Worm (Caenorhabditis elegans) whole organism, dauer: Measurements from ENCODE around the gene let-60.

Experiments
- unc-62 ChIP-seq: sonication (generic microtip); optimal IDR thresholded peaks from 2 replicates; lab custom pipeline; 2017; ENCODE audit warnings: missing biosample characterization, missing genetic modification reagents, missing genetic modification characterization

Gene let-60

DNA sequence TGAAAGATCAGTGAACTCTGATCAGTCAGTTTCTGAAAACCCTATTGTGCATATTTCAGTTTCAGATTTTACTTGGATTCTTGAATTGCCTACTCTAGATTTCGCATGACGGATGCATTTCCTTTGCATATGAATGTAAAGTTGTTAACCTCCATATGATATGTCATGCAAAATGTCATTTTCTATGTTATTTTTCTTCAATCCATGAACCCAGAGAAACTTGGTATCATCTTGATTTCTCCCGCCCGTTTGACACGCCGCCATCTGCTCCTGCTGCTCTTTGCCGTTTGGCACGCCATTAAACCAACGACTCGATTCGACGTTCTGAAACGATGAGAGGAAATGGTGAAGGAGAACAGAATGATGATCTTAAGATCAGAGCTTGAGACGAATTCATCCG, 40.5 kb downstream of the let-60 start:
- TF ChIP-seq unc-62 (GFP tag; lab: Kevin White, UChicago): no peak

DNA sequence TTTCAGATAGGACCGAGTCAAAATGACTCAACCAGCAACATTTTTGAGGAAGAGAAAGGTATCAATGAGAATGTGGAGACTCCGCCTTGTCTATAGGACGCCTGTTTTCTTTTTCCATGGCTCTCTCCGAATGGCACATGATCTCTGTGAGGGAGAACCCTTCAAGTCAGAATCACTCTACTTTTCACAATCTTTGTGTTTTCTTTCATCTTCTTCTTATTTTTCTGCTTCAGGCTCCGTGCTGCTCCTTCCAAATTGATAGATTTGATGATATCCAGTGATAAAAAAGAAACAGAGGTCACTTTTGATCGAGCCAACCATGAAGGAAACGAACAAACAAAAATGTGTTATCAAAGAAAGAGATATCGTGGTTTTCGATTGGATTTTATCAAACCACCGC, 41.9 kb downstream of the let-60 start, which contains the start of gene ZK809.8:
ZK809.8 (minus strand) TSS at position 34 of the 400 bp plus-strand sequence.
- no peak for TF ChIP-seq unc-62 (GFP tag; lab: Kevin White, UChicago)

DNA sequence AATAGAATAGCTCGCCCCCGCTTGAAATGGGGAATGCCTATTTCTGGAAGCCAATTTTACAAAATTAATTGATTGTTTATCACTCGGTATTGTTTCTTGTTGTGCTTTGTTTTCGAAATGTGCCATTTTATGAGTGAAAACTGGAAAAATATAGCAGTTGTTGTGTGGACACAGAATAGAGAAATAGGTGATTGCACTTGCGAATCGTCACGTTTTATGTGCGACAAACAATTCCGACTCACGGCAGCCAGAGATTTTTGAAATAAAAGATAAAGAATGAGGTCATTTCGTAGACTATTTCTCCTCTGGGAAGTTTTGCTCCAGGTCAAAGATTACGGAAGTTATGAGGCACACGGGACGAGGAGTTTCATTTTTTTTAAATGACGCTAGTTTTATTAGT, 44.0 kb downstream of the let-60 start:
- TF ChIP-seq unc-62 (GFP tag; lab: Kevin White, UChicago): no peak

DNA sequence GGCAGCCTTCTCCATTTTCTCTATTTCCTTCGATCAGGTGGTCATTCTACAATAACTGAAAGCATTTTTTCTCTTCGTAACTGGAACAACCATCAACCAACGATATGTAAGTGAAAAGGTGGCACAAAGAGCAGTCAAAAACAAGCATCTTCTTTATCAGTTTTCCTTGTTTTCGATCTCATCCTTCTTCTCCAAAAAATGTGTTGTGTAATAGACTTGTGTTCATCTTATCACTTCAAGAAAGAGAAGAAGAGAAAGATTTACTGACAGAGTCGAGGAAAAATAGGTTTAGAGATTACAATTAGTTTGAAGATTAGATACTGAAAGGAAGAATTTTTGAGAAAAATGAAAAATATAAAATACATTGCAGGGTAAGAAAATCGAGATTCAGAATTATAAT, 45.5 kb downstream of the let-60 start:
- TF ChIP-seq unc-62 (GFP tag; lab: Kevin White, UChicago): no peak

DNA sequence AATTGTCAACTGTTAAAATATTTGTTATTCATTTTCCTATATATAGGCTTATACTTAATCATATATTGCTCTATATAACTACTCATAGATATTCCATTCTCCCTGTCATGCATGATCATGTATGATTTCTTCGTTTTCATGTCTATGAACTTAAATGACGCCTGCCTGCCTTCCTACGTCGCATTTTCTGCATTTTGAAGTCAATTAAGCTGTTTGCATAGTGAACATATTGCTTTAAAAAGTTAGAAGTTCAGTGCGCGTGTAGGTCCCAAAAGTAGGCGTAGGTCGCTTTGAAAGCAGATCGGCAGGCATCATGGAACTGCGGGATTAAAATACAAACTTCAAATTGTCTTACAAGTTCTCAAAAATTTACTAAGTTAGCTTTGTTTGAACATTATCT, 46.2 kb downstream of the let-60 start:
- TF ChIP-seq unc-62 (GFP tag; lab: Kevin White, UChicago): no peak

DNA sequence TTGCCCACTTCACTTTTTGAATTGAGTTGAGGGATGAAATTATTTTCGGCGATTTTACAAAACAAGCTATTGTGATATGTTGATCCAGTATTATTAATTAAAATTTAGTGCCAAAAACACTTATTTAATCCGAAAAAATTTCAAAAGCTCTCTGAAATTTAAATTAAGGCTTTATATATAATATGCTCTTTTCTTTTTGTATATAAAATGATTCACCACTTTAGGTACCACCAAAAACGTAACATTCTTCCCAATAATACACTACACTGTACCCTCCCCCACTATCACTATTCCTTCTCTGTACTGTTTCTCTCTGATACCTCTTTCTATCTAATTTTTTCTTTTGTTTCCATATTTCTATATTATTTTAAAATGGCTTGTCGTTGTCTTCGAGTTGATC, 47.1 kb downstream of the let-60 start, which contains the start of gene prx-2:
prx-2 (plus strand) TSS at position 301 of the 400 bp plus-strand sequence.
- no peak for TF ChIP-seq unc-62 (GFP tag; lab: Kevin White, UChicago)

DNA sequence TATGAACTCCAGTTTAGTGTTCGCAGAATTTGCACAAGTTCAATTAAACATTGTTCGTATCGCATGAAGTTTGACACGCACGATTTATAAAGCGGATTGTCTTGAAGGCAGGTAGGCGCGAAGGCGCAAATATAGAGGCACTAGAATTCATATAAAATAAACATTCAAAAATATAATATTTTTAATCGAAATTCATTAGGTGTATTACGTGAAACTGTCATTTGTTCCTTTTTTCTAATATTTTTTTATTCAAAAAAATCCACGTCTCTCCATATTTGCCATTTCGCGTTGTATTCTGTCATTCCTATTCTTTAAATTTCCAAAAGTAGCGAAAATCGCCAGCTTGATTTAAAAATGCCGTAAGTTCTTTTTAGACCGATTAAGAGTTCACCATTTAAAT, 49.1 kb downstream of the let-60 start, which contains the start of gene ZK809.1:
ZK809.1 (plus strand) TSS at position 301 of the 400 bp plus-strand sequence.
- no peak for TF ChIP-seq unc-62 (GFP tag; lab: Kevin White, UChicago)

DNA sequence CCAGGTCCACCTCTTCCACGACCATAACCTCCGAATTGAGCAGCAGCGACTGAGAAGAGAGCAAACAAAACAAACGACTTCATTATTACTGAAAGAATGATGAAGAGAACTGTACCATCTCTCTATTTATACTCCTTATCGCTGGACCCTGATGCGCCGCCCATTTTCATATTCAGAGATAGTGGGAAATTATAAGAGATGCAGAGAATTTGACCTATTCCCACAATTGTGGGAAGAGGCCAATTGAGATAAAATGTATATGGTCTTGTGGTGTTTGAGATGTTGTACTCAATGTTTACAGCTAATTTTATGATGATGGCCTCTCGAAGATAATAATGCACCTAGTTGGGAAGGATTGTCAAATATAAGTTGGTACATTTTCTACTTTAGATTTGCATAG, 50.0 kb downstream of the let-60 start, which contains the start of gene ttr-50:
ttr-50 (minus strand) TSS at position 101 of the 400 bp plus-strand sequence.
- no peak for TF ChIP-seq unc-62 (GFP tag; lab: Kevin White, UChicago)
